Fruit fly (Drosophila melanogaster): ENCODE results near the gene CheA87a.

The CheA87a gene

DNA sequence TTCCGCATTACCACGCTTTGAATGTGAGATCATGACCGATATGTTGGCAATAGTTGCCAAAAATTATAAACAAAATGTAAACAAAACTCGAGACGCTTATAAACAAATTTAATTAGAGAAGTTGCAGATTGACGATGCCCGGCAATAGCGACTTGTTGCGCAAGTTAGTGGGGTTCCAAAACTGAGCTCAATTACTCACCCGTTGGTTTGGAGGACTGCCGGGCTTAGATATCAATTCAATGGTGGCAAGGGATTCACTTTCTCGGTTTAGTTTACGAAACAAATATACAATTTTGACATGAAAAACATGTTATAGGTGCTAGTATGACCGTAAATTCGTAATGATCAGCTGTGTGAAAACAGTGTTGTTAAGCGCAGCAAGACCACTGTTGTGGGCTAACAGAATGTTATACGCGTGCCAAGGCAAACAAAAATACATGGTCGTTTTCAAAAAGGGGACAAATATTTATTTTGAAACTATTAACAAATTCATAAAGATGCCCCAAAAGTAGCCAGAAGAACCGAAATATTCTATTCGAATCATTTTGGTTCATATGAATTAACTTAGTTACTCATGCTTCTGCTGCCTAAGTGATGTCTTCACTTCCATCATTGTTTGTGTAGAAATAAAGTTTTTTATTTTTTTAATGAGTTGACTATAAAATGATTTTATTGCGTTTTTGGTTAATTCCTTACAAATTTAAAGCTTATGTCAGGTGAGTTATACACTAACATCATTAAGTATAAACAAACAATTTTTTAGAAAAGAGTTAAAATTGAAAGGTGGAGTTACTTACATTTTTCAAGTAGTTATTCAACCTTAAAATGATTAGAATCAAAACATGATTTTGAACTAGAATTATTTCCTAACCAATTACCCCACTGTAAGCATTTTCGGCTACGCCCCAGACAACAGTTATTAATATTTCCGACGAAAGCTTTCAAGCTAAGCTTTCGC, 2.6 kb upstream of the CheA87a start, which contains the start of gene Elp6:
Gene Elp6, minus strand, starts transcription at position 350 of the 958 bp plus-strand sequence.
- TF ChIP-seq CG16779 (tag; optimal IDR thresholded peaks at IDR 0.05) (peak; percentile 21), Sox14 (GFP tag; optimal IDR thresholded peaks at IDR 0.05) (peak; percentile 86), pdm3 (GFP tag; optimal IDR thresholded peaks at IDR 0.05) (peak; percentile 90), Smox (GFP tag; optimal IDR thresholded peaks at IDR 0.05) (peak; percentile 86), CG8319 (GFP tag; optimal IDR thresholded peaks at IDR 0.05) (peak; percentile 78), vri (GFP tag; optimal IDR thresholded peaks at IDR 0.05) (peak; percentile 58), fkh (GFP tag; optimal IDR thresholded peaks at IDR 0.05) (peak; percentile 50), CG31627 (GFP tag; optimal IDR thresholded peaks at IDR 0.05) (peak; percentile 90), CG32006 (GFP tag; optimal IDR thresholded peaks at IDR 0.05) (peak; percentile 92), svp (GFP tag) (peak; percentile 94), Hr4 (GFP tag; optimal IDR thresholded peaks at IDR 0.05) (peak; percentile 89), Eip78C (GFP tag) (peak; percentile 95), ss (GFP tag; optimal IDR thresholded peaks at IDR 0.05) (peak in 1 of 2 experiments; percentile 73), CG10669 (GFP tag; optimal IDR thresholded peaks at IDR 0.05) (peak; percentile 78), CG6276 (GFP tag; optimal IDR thresholded peaks at IDR 0.05) (peak; percentile 79), CG6854 (GFP tag; optimal IDR thresholded peaks at IDR 0.05) (peak; percentile 31), Eip93F (GFP tag; optimal IDR thresholded peaks at IDR 0.05) (no peak), CG11762 (GFP tag; optimal IDR thresholded peaks at IDR 0.05; ENCODE audit: insufficient read depth) (peak; percentile 87), CG8632 (GFP tag; optimal IDR thresholded peaks at IDR 0.05) (peak; percentile 82), lz (GFP tag; optimal IDR thresholded peaks at IDR 0.05) (peak; percentile 88), CG10631 (GFP tag; optimal IDR thresholded peaks at IDR 0.05) (peak; percentile 88), esn (GFP tag; optimal IDR thresholded peaks at IDR 0.05) (peak; percentile 94), eg (GFP tag; IDR thresholded peaks at IDR 0.05) (peak; percentile 81), Gug (GFP tag; IDR thresholded peaks at IDR 0.05) (peak; percentile 60), dac (GFP tag; optimal IDR thresholded peaks at IDR 0.05) (peak; percentile 57), Sox102F (GFP tag; optimal IDR thresholded peaks at IDR 0.05) (peak; percentile 79), fd85E (GFP tag; optimal IDR thresholded peaks at IDR 0.05) (no peak), Met (GFP tag; optimal IDR thresholded peaks at IDR 0.05) (peak; percentile 85), topi (GFP tag; optimal IDR thresholded peaks at IDR 0.05) (peak; percentile 89), CG7368 (GFP tag; optimal IDR thresholded peaks at IDR 0.05) (peak; percentile 70), fd59A (GFP tag; optimal IDR thresholded peaks at IDR 0.05) (peak; percentile 72), CG6792 (GFP tag; optimal IDR thresholded peaks at IDR 0.05) (peak; percentile 80), Blimp-1 (GFP tag; optimal IDR thresholded peaks at IDR 0.05) (peak; percentile 60), net (GFP tag; optimal IDR thresholded peaks at IDR 0.05) (peak; percentile 84), achi (GFP tag; optimal IDR thresholded peaks at IDR 0.05) (peak; percentile 85), CG8119 (GFP tag; IDR thresholded peaks at IDR 0.05) (peak; percentile 56; the same call in 2 of the 3 replicates), CG3032 (tag; optimal IDR thresholded peaks at IDR 0.05) (peak; percentile 66), Hr38 (GFP tag; optimal IDR thresholded peaks at IDR 0.05) (no peak), CG11902 (GFP tag; optimal IDR thresholded peaks at IDR 0.05) (peak; percentile 75), Sox15 (GFP tag; optimal IDR thresholded peaks at IDR 0.05) (peak; percentile 86), cyc (GFP tag; optimal IDR thresholded peaks at IDR 0.05) (peak; percentile 84), CG6808 (GFP tag; optimal IDR thresholded peaks at IDR 0.05) (peak; percentile 79), Hr39 (GFP tag; optimal IDR thresholded peaks at IDR 0.05) (peak; percentile 87), Eip75B (GFP tag; optimal IDR thresholded peaks at IDR 0.05) (peak; percentile 90), spab (GFP tag; optimal IDR thresholded peaks at IDR 0.05) (peak; percentile 79), CG3919 (GFP tag; optimal IDR thresholded peaks at IDR 0.05) (peak; percentile 86), acj6 (GFP tag; optimal IDR thresholded peaks at IDR 0.05) (peak; percentile 82), OdsH (GFP tag; optimal IDR thresholded peaks at IDR 0.05) (peak; percentile 85), CG4318 (GFP tag; optimal IDR thresholded peaks at IDR 0.05) (peak; percentile 81)
